Fruit fly (Drosophila melanogaster) whole organism, adult: ENCODE data around the gene Bfc.

Experiments used
- CG11617 ChIP-seq: fragments of 200-800 bp; sonication (Bioruptor generic); optimal IDR thresholded peaks from 2 replicates; lab custom pipeline; 2017; ENCODE audit warnings: mild to moderate bottlenecking, missing biosample characterization, missing genetic modification reagents, missing genetic modification characterization
- CG12768 ChIP-seq: fragments of 200-800 bp; sonication (Bioruptor generic); optimal IDR thresholded peaks from 2 replicates; lab custom pipeline; 2017; ENCODE audit warnings: missing biosample characterization, missing genetic modification characterization, mild to moderate bottlenecking, moderate library complexity, missing genetic modification reagents
- CG14711 ChIP-seq: fragments of 200-800 bp; sonication (Bioruptor generic); optimal IDR thresholded peaks from 2 replicates; lab custom pipeline; 2018; ENCODE audit warnings: missing biosample characterization, mild to moderate bottlenecking, missing genetic modification characterization, moderate library complexity
- CG1620 ChIP-seq: fragments of 200-800 bp; sonication (Bioruptor generic); optimal IDR thresholded peaks from 2 replicates; lab custom pipeline; 2016; ENCODE audit warnings: missing biosample characterization, missing genetic modification characterization
- CG33017 ChIP-seq: fragments of 200-800 bp; sonication (Bioruptor generic); optimal IDR thresholded peaks from 2 replicates; lab custom pipeline; 2018; ENCODE audit warnings: missing biosample characterization, mild to moderate bottlenecking, missing genetic modification characterization, moderate library complexity
- CG5204 ChIP-seq: fragments of 200-800 bp; sonication (Bioruptor generic); optimal IDR thresholded peaks from 2 replicates; lab custom pipeline; 2016; ENCODE audit warnings: missing biosample characterization, missing genetic modification characterization
- CG7045 ChIP-seq: fragments of 200-800 bp; sonication (Bioruptor generic); optimal IDR thresholded peaks from 2 replicates; lab custom pipeline; 2017; ENCODE audit warnings: missing biosample characterization, mild to moderate bottlenecking, missing genetic modification characterization
- CG7101 ChIP-seq: fragments of 200-800 bp; sonication (Bioruptor generic); optimal IDR thresholded peaks from 2 replicates; lab custom pipeline; 2018; ENCODE audit warnings: missing biosample characterization, mild to moderate bottlenecking, missing genetic modification characterization, moderate library complexity
- Clk ChIP-seq: fragments of 200-800 bp; sonication (Bioruptor generic); optimal IDR thresholded peaks from 2 replicates; lab custom pipeline; 2017; ENCODE audit warnings: missing biosample characterization, missing genetic modification characterization
- Crg-1 ChIP-seq: fragments of 200-800 bp; sonication (Bioruptor generic); optimal IDR thresholded peaks from 2 replicates; lab custom pipeline; 2016; ENCODE audit warnings: missing biosample characterization, missing genetic modification characterization
- Hr96 ChIP-seq: fragments of 200-800 bp; sonication (Bioruptor generic); optimal IDR thresholded peaks from 2 replicates; lab custom pipeline; 2016; ENCODE audit warnings: missing biosample characterization, missing genetic modification characterization
- Mnt ChIP-seq: fragments of 200-800 bp; sonication (Bioruptor generic); optimal IDR thresholded peaks from 2 replicates; lab custom pipeline; 2016; ENCODE audit warnings: missing biosample characterization, mild to moderate bottlenecking, missing genetic modification characterization
- bab1 ChIP-seq: fragments of 200-800 bp; sonication (Bioruptor generic); optimal IDR thresholded peaks from 3 replicates; lab custom pipeline; 2019; ENCODE audit warnings: missing biosample characterization, mild to moderate bottlenecking, missing genetic modification characterization, moderate library complexity
- cic ChIP-seq: fragments of 200-800 bp; sonication (Bioruptor generic); optimal IDR thresholded peaks from 2 replicates; lab custom pipeline; 2017; ENCODE audit warnings: missing biosample characterization, mild to moderate bottlenecking, missing genetic modification characterization, moderate library complexity
- cnc ChIP-seq, 2 experiments: fragments of >200 bp; optimal IDR thresholded peaks; 2 replicates each; lab custom pipeline; 2017
- kay ChIP-seq: fragments of 200-800 bp; sonication (Bioruptor generic); peaks from one replicate; lab custom pipeline; 2016; ENCODE audit warnings: missing biosample characterization, missing genetic modification characterization, borderline replicate concordance
- ovo ChIP-seq: fragments of 200-800 bp; sonication (Bioruptor generic); optimal IDR thresholded peaks from 2 replicates; lab custom pipeline; 2016; ENCODE audit warnings: missing biosample characterization, missing genetic modification characterization
- pad ChIP-seq: fragments of 200-800 bp; sonication (Bioruptor generic); optimal IDR thresholded peaks from 3 replicates; lab custom pipeline; 2017; ENCODE audit warnings: missing biosample characterization, missing genetic modification characterization, mild to moderate bottlenecking, moderate library complexity, missing genetic modification reagents
- tj ChIP-seq: fragments of 200-800 bp; sonication (Bioruptor generic); optimal IDR thresholded peaks from 3 replicates; lab custom pipeline; 2017; ENCODE audit warnings: missing biosample characterization, mild to moderate bottlenecking, missing genetic modification characterization, moderate library complexity
- toe ChIP-seq: fragments of 200-800 bp; sonication (Bioruptor generic); optimal IDR thresholded peaks from 2 replicates; lab custom pipeline; 2016; ENCODE audit warnings: missing biosample characterization, missing genetic modification characterization

Bfc gene

dm6 chr3L:1208206-1208605, 42.3 kb upstream of the Bfc start:
- no peak for TF ChIP-seq CG33017 (tag; lab: Kevin White, UChicago)
- no peak for TF ChIP-seq cnc (optimal IDR thresholded peaks at IDR 0.05; lab: Kevin White, UChicago)
- no peak for TF ChIP-seq CG11617 (GFP tag; lab: Kevin White, UChicago)
- TF ChIP-seq kay (GFP tag; lab: Kevin White, UChicago): no peak
- TF ChIP-seq Clk: no peak
- no peak for TF ChIP-seq cic (GFP tag; lab: Kevin White, UChicago)

- no peak for TF ChIP-seq Mnt (GFP tag; lab: Kevin White, UChicago)
- no peak for TF ChIP-seq CG14711 (tag; lab: Kevin White, UChicago)
- no peak for TF ChIP-seq CG7045 (GFP tag; lab: Kevin White, UChicago)
- TF ChIP-seq cic (GFP tag; lab: Kevin White, UChicago): no peak
- no peak for TF ChIP-seq ovo (GFP tag; lab: Kevin White, UChicago)
- no peak for TF ChIP-seq bab1 (GFP tag; lab: Kevin White, UChicago)
- TF ChIP-seq kay (GFP tag; lab: Kevin White, UChicago): no peak
- TF ChIP-seq CG11617 (GFP tag; lab: Kevin White, UChicago): no peak
- no peak for TF ChIP-seq CG7101 (tag; lab: Kevin White, UChicago)
- no peak for TF ChIP-seq CG33017 (tag; lab: Kevin White, UChicago)
- no peak for TF ChIP-seq Clk
- TF ChIP-seq CG12768 (GFP tag; lab: Kevin White, UChicago): no peak
- TF ChIP-seq Hr96 (GFP tag; lab: Kevin White, UChicago): no peak
- TF ChIP-seq tj (GFP tag; lab: Kevin White, UChicago): no peak
- TF ChIP-seq cnc (optimal IDR thresholded peaks at IDR 0.05; lab: Kevin White, UChicago): no peak
- no peak for TF ChIP-seq Crg-1 (GFP tag; lab: Kevin White, UChicago)
- no peak for TF ChIP-seq CG5204
Measured at dm6 chr3L:1211096-1211495, 39.4 kb upstream of the Bfc start, which contains the start of gene LysD. TSS of gene LysD (minus strand) at chr3L:1211196.

- TF ChIP-seq CG14711 (tag; lab: Kevin White, UChicago): no peak
- no peak for TF ChIP-seq pad (GFP tag; lab: Kevin White, UChicago)
- TF ChIP-seq Mnt (GFP tag; lab: Kevin White, UChicago): no peak
- TF ChIP-seq CG7045 (GFP tag; lab: Kevin White, UChicago): no peak
Measured at dm6 chr3L:1212113-1212512, 38.4 kb upstream of the Bfc start.

DNA sequence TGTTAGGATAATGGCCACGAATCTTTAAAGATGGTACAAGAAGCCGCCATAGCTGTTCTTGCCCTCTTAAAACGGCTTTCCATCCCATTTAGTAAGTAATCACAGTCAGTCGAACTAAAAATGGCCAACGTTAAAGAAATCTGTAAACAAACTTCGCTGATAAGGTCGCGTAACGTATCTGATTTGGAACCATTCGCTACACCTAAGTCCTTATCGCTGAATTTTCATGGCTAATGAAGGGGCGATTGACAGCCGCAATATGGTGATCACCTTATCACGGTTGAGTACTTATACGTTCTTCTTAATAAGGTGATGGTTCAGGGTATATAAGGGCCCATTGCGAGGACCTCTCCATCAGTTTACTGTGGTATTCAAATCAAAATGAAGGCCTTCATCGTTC, 37.9 kb upstream of the Bfc start, which contains the start of gene LysE:
Gene LysE (plus strand): TSS at position 257 of the 400 bp plus-strand sequence.
- no peak for TF ChIP-seq Crg-1 (GFP tag; lab: Kevin White, UChicago)
- TF ChIP-seq tj (GFP tag; lab: Kevin White, UChicago): no peak
- TF ChIP-seq pad (GFP tag; lab: Kevin White, UChicago): no peak
- TF ChIP-seq CG12768 (GFP tag; lab: Kevin White, UChicago): no peak
- TF ChIP-seq Mnt (GFP tag; lab: Kevin White, UChicago): no peak
- TF ChIP-seq cic (GFP tag; lab: Kevin White, UChicago): no peak
- TF ChIP-seq CG11617 (GFP tag; lab: Kevin White, UChicago): no peak
- no peak for TF ChIP-seq CG7101 (tag; lab: Kevin White, UChicago)
- TF ChIP-seq cnc (optimal IDR thresholded peaks at IDR 0.05; lab: Kevin White, UChicago): no peak
- TF ChIP-seq CG7045 (GFP tag; lab: Kevin White, UChicago): no peak
- no peak for TF ChIP-seq CG33017 (tag; lab: Kevin White, UChicago)
- TF ChIP-seq Hr96 (GFP tag; lab: Kevin White, UChicago): no peak
- no peak for TF ChIP-seq toe (GFP tag; lab: Kevin White, UChicago)
- no peak for TF ChIP-seq ovo (GFP tag; lab: Kevin White, UChicago)
- no peak for TF ChIP-seq bab1 (GFP tag; lab: Kevin White, UChicago)
- TF ChIP-seq CG14711 (tag; lab: Kevin White, UChicago): no peak
- no peak for TF ChIP-seq CG1620 (GFP tag; lab: Kevin White, UChicago)
- TF ChIP-seq Clk: no peak
- no peak for TF ChIP-seq kay (GFP tag; lab: Kevin White, UChicago)

dm6 chr3L:1216460-1216859, 34.0 kb upstream of the Bfc start:
- TF ChIP-seq CG33017 (tag; lab: Kevin White, UChicago): no peak
- no peak for TF ChIP-seq bab1 (GFP tag; lab: Kevin White, UChicago)
- no peak for TF ChIP-seq CG7101 (tag; lab: Kevin White, UChicago)
- TF ChIP-seq CG11617 (GFP tag; lab: Kevin White, UChicago): no peak
- TF ChIP-seq cic (GFP tag; lab: Kevin White, UChicago): no peak
- TF ChIP-seq tj (GFP tag; lab: Kevin White, UChicago): no peak
- TF ChIP-seq CG5204: no peak
- TF ChIP-seq Crg-1 (GFP tag; lab: Kevin White, UChicago): no peak
- no peak for TF ChIP-seq Hr96 (GFP tag; lab: Kevin White, UChicago)
- no peak for TF ChIP-seq CG12768 (GFP tag; lab: Kevin White, UChicago)
- TF ChIP-seq CG7045 (GFP tag; lab: Kevin White, UChicago): no peak
- no peak for TF ChIP-seq kay (GFP tag; lab: Kevin White, UChicago)
- TF ChIP-seq pad (GFP tag; lab: Kevin White, UChicago): no peak
- no peak for TF ChIP-seq Mnt (GFP tag; lab: Kevin White, UChicago)
- no peak for TF ChIP-seq CG1620 (GFP tag; lab: Kevin White, UChicago)

DNA sequence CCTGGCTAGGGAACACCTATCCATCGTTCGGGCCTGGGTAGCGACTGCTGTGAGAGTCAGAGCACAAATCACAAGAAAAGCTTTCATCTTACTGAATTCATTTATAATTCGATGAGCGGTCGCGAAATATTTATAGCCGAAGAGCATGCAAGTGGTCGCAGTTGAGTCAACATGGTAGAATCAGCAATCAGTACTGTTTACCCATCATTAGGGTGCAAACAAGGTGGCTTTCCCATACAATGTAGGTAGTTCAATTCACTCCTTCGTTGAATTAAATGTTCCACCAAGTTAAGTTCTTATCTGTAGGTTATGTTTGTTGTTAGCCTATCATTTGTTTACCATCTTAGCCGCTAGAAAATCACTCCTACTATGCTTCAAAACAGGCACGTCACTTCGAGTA, 31.9 kb upstream of the Bfc start, which contains the start of gene LysP:
Gene LysP (minus strand): TSS at position 101 of the 400 bp plus-strand sequence.
- no peak for TF ChIP-seq toe (GFP tag; lab: Kevin White, UChicago)
- TF ChIP-seq CG1620 (GFP tag; lab: Kevin White, UChicago): no peak
